Worm (Caenorhabditis elegans): ENCODE data around the gene mlt-9.
A peak's percentile ranks its signal among the peaks of the same experiment; 100 is the strongest.

The mlt-9 gene

ce11 chrX:15076042-15076565 is 31.5 kb downstream of the mlt-9 start, which contains the start of the genes H40L08.3 and H40L08.9:
Gene H40L08.3, minus strand, starts transcription at chrX:15076092.
Gene H40L08.9, minus strand, starts transcription at chrX:15076480.
- TF ChIP-seq ceh-43 (GFP tag; optimal IDR thresholded peaks at IDR 0.05) (no peak), nhr-237 (tag; optimal IDR thresholded peaks at IDR 0.05) (no peak), elt-1 (tag; optimal IDR thresholded peaks at IDR 0.05; ENCODE audit: borderline replicate concordance, insufficient read depth) (peak; percentile 27), unc-39 (tag; optimal IDR thresholded peaks at IDR 0.05) (no peak), ham-2 (GFP tag; optimal IDR thresholded peaks at IDR 0.05) (no peak), ceh-83 (GFP tag; optimal IDR thresholded peaks at IDR 0.05) (no peak), ceh-39 (tag; optimal IDR thresholded peaks at IDR 0.05) (no peak), unc-120 (tag; optimal IDR thresholded peaks at IDR 0.05; ENCODE audit: poor library complexity, severe bottlenecking) (no peak), tbx-8 (GFP tag; optimal IDR thresholded peaks at IDR 0.05) (no peak), unc-62 (GFP tag; optimal IDR thresholded peaks at IDR 0.05) (peak; percentile 14), nhr-28 (tag; optimal IDR thresholded peaks at IDR 0.05) (no peak)

DNA sequence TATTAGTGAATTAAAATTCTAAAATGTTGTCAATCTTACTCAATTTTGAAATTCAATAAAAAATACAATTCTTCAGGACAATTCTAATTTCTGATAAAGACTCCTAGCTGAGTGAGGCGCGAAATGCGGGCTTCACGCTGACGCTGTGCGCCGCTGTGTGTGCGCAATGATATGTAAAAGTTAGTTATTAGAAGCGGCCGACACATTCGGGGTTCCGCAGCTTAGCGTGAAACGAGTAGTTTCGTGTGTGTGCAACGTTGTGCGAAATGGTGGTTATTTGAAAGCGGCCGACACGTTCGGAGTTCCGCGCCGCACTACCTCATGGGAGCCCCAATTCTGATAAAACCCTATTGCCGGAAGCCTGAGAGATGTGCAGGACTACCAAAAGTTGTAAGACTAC is 32.4 kb downstream of the mlt-9 start:
- no peak for TF ChIP-seq mls-2 (tag; optimal IDR thresholded peaks at IDR 0.05)
- no peak for TF ChIP-seq nhr-12 (tag; optimal IDR thresholded peaks at IDR 0.05)
- no peak for TF ChIP-seq sptf-1 (tag; optimal IDR thresholded peaks at IDR 0.05)
- TF ChIP-seq drap-1 (GFP tag; optimal IDR thresholded peaks at IDR 0.05) = no peak
- no peak for TF ChIP-seq unc-62 (GFP tag; optimal IDR thresholded peaks at IDR 0.05)
- no peak for TF ChIP-seq mab-5 (tag; optimal IDR thresholded peaks at IDR 0.05)
- no peak for TF ChIP-seq hlh-1 (tag; optimal IDR thresholded peaks at IDR 0.05)
- no peak for TF ChIP-seq sem-2 (GFP tag; optimal IDR thresholded peaks at IDR 0.05)

DNA sequence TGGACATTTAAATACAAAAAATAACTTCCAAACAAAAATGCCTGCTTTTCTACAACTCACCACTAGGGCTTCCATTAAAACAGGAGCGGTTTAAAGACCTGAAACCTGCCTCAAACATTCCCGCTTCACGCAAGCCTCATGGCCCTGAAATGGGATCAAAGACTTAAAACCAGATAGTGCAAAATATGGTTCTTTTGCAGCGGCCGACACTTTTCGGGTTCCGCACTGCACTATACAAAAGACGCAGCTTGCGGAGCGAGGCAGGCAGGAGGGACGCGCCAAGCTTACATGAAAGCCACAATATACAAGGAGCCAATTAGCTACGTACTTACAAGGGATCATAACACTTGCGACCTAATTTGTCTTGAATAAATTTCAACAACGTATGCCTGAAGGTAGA is 34.1 kb downstream of the mlt-9 start:
- no peak for TF ChIP-seq elt-3 (tag; optimal IDR thresholded peaks at IDR 0.05)
- TF ChIP-seq ces-1 (GFP tag; optimal IDR thresholded peaks at IDR 0.05) = no peak
- no peak for TF ChIP-seq mls-2 (tag; optimal IDR thresholded peaks at IDR 0.05)

- no peak for TF ChIP-seq blmp-1 (tag; optimal IDR thresholded peaks at IDR 0.05)
Measured at ce11 chrX:15072877-15073276, 34.7 kb downstream of the mlt-9 start.

DNA sequence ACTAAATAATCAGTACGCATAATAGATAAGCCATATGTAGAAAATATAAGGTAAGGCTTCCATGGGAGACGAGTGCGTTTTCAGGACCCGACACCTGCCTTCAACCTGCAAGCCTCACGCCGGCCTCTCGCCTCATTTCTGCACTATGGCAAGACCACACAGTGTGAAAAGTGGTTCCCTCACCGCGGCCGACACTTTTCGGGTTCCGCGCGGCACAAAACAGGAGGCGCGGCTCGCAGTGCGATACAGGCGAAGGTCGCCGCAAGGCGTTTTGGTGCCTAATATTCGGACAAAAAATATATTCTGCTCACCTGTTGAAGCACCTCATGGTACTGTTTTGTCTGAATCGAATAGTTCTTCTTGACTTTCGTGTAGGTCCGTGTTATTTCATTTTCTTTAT is 37.5 kb downstream of the mlt-9 start:
- TF ChIP-seq ham-2 (GFP tag; optimal IDR thresholded peaks at IDR 0.05) = no peak
- TF ChIP-seq nhr-76 (tag; optimal IDR thresholded peaks at IDR 0.05) = no peak
- TF ChIP-seq ztf-11 (tag; optimal IDR thresholded peaks at IDR 0.05) = no peak
- TF ChIP-seq M03D4.4 (tag; optimal IDR thresholded peaks at IDR 0.05) = no peak
- TF ChIP-seq snpc-4 (tag; optimal IDR thresholded peaks at IDR 0.05) = no peak
- no peak for TF ChIP-seq ceh-39 (tag; optimal IDR thresholded peaks at IDR 0.05)
- no peak for TF ChIP-seq nhr-2 (tag; optimal IDR thresholded peaks at IDR 0.05)
- no peak for TF ChIP-seq elt-1 (tag; optimal IDR thresholded peaks at IDR 0.05; ENCODE audit: borderline replicate concordance, insufficient read depth)
- TF ChIP-seq lsy-2 (tag; optimal IDR thresholded peaks at IDR 0.05) = no peak
- TF ChIP-seq mep-1 (tag; optimal IDR thresholded peaks at IDR 0.05) = no peak
- no peak for TF ChIP-seq ceh-83 (GFP tag; optimal IDR thresholded peaks at IDR 0.05)
- TF ChIP-seq elt-3 (tag; optimal IDR thresholded peaks at IDR 0.05) = no peak
- no peak for TF ChIP-seq drap-1 (GFP tag; optimal IDR thresholded peaks at IDR 0.05)
- TF ChIP-seq sptf-1 (tag; optimal IDR thresholded peaks at IDR 0.05) = no peak
- no peak for TF ChIP-seq mab-5 (tag; optimal IDR thresholded peaks at IDR 0.05)
- TF ChIP-seq nhr-28 (tag; optimal IDR thresholded peaks at IDR 0.05) = no peak
- TF ChIP-seq unc-62 (GFP tag; optimal IDR thresholded peaks at IDR 0.05) = no peak
- TF ChIP-seq lin-13 (tag; optimal IDR thresholded peaks at IDR 0.05) = no peak

- TF ChIP-seq ceh-83 (GFP tag; optimal IDR thresholded peaks at IDR 0.05) (no peak), mab-5 (tag; optimal IDR thresholded peaks at IDR 0.05) (no peak), tbx-8 (GFP tag; optimal IDR thresholded peaks at IDR 0.05) (no peak), M03D4.4 (tag; optimal IDR thresholded peaks at IDR 0.05) (no peak), cnd-1 (tag; optimal IDR thresholded peaks at IDR 0.05) (no peak), lin-13 (tag; optimal IDR thresholded peaks at IDR 0.05) (no peak), sptf-1 (tag; optimal IDR thresholded peaks at IDR 0.05) (no peak), nhr-76 (tag; optimal IDR thresholded peaks at IDR 0.05) (no peak), nhr-2 (tag; optimal IDR thresholded peaks at IDR 0.05) (no peak), nhr-12 (tag; optimal IDR thresholded peaks at IDR 0.05) (no peak), bed-3 (GFP tag; optimal IDR thresholded peaks at IDR 0.05) (no peak), hlh-1 (tag; optimal IDR thresholded peaks at IDR 0.05) (no peak), pha-4 (tag; optimal IDR thresholded peaks at IDR 0.05) (no peak), ztf-11 (tag; optimal IDR thresholded peaks at IDR 0.05) (no peak), sem-2 (GFP tag; optimal IDR thresholded peaks at IDR 0.05) (no peak), unc-62 (GFP tag; optimal IDR thresholded peaks at IDR 0.05) (no peak), flh-1 (GFP tag; optimal IDR thresholded peaks at IDR 0.05) (no peak), mep-1 (tag; optimal IDR thresholded peaks at IDR 0.05) (no peak), ham-2 (GFP tag; optimal IDR thresholded peaks at IDR 0.05) (no peak)
Measured at ce11 chrX:15069242-15069641, 38.4 kb downstream of the mlt-9 start, which contains the start of gene mam-6. Gene mam-6, minus strand, starts transcription at chrX:15069342.
